Fruit fly (Drosophila melanogaster) whole organism, pupa: ENCODE measurements around the gene dlp.

Experiments
- CG10348 ChIP-seq: fragments of 200-800 bp; sonication (Bioruptor generic); IDR thresholded peaks from 2 replicates; pipeline ENCODE4 v1.3.6; 2022; ENCODE audit warnings: missing biosample characterization, missing genetic modification characterization
- CG12605 ChIP-seq: fragments of 200-800 bp; sonication (Bioruptor generic); IDR thresholded peaks from 2 replicates; pipeline ENCODE4 v1.3.6; 2022; ENCODE audit warnings: missing biosample characterization, missing genetic modification characterization
- CG13204 ChIP-seq: fragments of 200-800 bp; sonication (Bioruptor generic); optimal IDR thresholded peaks from 2 replicates; lab custom pipeline; 2018; ENCODE audit warnings: missing biosample characterization, mild to moderate bottlenecking, missing genetic modification characterization, moderate library complexity
- CG14655 ChIP-seq: fragments of 200-800 bp; sonication (Bioruptor generic); optimal IDR thresholded peaks from 3 replicates; lab custom pipeline; 2017; ENCODE audit warnings: mild to moderate bottlenecking, missing biosample characterization, missing genetic modification reagents, missing genetic modification characterization
- CG15710 ChIP-seq: fragments of 200-800 bp; sonication (Bioruptor generic); optimal IDR thresholded peaks from 2 replicates; lab custom pipeline; 2018; ENCODE audit warnings: missing biosample characterization, mild to moderate bottlenecking, missing genetic modification characterization, moderate library complexity
- CG17806 ChIP-seq: fragments of 200-800 bp; sonication (Bioruptor generic); optimal IDR thresholded peaks from 2 replicates; lab custom pipeline; 2018; ENCODE audit warnings: missing biosample characterization, mild to moderate bottlenecking, missing genetic modification characterization, moderate library complexity
- CG32121 ChIP-seq: fragments of 200-800 bp; sonication (Bioruptor generic); IDR thresholded peaks from 2 replicates; pipeline ENCODE4 v1.3.6; 2022; ENCODE audit warnings: missing biosample characterization, missing genetic modification characterization
- CG34367 ChIP-seq: fragments of 200-800 bp; sonication (Bioruptor generic); optimal IDR thresholded peaks from 2 replicates; lab custom pipeline; 2018; ENCODE audit warnings: missing biosample characterization, mild to moderate bottlenecking, missing genetic modification characterization
- CG4496 ChIP-seq: fragments of 200-800 bp; sonication (Bioruptor generic); IDR thresholded peaks from 3 replicates; pipeline ENCODE4 v1.3.6; 2022; ENCODE audit warnings: missing biosample characterization, missing genetic modification characterization
- CG8159 ChIP-seq: fragments of 200-800 bp; sonication (Bioruptor generic); optimal IDR thresholded peaks from 3 replicates; lab custom pipeline; 2018; ENCODE audit warnings: missing biosample characterization, mild to moderate bottlenecking, missing genetic modification characterization, moderate library complexity
- CG8301 ChIP-seq: fragments of 200-800 bp; sonication (Bioruptor generic); optimal IDR thresholded peaks from 2 replicates; lab custom pipeline; 2018; ENCODE audit warnings: missing biosample characterization, mild to moderate bottlenecking, missing genetic modification characterization
- CG9948 ChIP-seq: fragments of 200-800 bp; sonication (Bioruptor generic); optimal IDR thresholded peaks from 2 replicates; lab custom pipeline; 2018; ENCODE audit warnings: missing biosample characterization, mild to moderate bottlenecking, missing genetic modification characterization, moderate library complexity
- D1 ChIP-seq: fragments of 200-800 bp; sonication (Bioruptor generic); optimal IDR thresholded peaks from 2 replicates; lab custom pipeline; 2018; ENCODE audit warnings: missing biosample characterization, mild to moderate bottlenecking, missing genetic modification characterization, moderate library complexity
- EcR ChIP-seq: fragments of 200-800 bp; sonication (Bioruptor generic); optimal IDR thresholded peaks from 3 replicates; lab custom pipeline; 2019; ENCODE audit warnings: missing biosample characterization, missing genetic modification characterization, mild to moderate bottlenecking, moderate library complexity, missing genetic modification reagents
- Ets98B ChIP-seq: fragments of 200-800 bp; sonication (Bioruptor generic); IDR thresholded peaks from 2 replicates; pipeline ENCODE4 v1.3.6; 2022; ENCODE audit warnings: missing biosample characterization, missing genetic modification characterization
- Pif1A ChIP-seq: fragments of 200-800 bp; sonication (Bioruptor generic); optimal IDR thresholded peaks from 3 replicates; lab custom pipeline; 2016; ENCODE audit warnings: missing biosample characterization, missing genetic modification characterization
- Pif1B ChIP-seq: fragments of 200-800 bp; sonication (Bioruptor generic); optimal IDR thresholded peaks from 3 replicates; lab custom pipeline; 2016; ENCODE audit warnings: missing biosample characterization, missing genetic modification characterization
- Snoo ChIP-seq: fragments of 200-800 bp; sonication (Bioruptor generic); optimal IDR thresholded peaks from 3 replicates; lab custom pipeline; 2017; ENCODE audit warnings: missing biosample characterization, mild to moderate bottlenecking, missing genetic modification characterization, inconsistent platforms
- fd96Ca ChIP-seq: fragments of 200-800 bp; sonication (Bioruptor generic); IDR thresholded peaks from 3 replicates; pipeline ENCODE4 v1.3.6; 2022; ENCODE audit warnings: missing biosample characterization, missing genetic modification characterization
- gl ChIP-seq: fragments of 200-800 bp; sonication (Bioruptor generic); optimal IDR thresholded peaks from 2 replicates; lab custom pipeline; 2018; ENCODE audit warnings: missing biosample characterization, mild to moderate bottlenecking, missing genetic modification characterization
- rn ChIP-seq: fragments of 200-800 bp; sonication (Bioruptor generic); IDR thresholded peaks from 2 replicates; pipeline ENCODE4 v1.3.6; 2022; ENCODE audit warnings: missing biosample characterization, missing genetic modification characterization

The dlp gene

dm6 chr3L:14659954-14660907 lies 27.8 kb downstream of the dlp start:
- TF ChIP-seq CG9948 (no peak), CG34367 (no peak), EcR (peak; percentile 68), CG14655 (GFP tag; lab: Kevin White, UChicago) (peak; percentile 7)

- TF ChIP-seq CG8159 (tag; lab: Kevin White, UChicago) = peak; percentile 39
- peak; percentile 17 for TF ChIP-seq Snoo (tag; lab: Kevin White, UChicago)
- TF ChIP-seq CG12605 (GFP tag; lab: Robert Waterston, UW) = 0 out of 2 replicates have a peak, but pooled peaks have one; percentile 8
- TF ChIP-seq Ets98B = 0 out of 2 replicates have a peak, but pooled peaks have one; percentile 23
- TF ChIP-seq gl (tag; lab: Kevin White, UChicago) = no peak
- peak; percentile 25 for TF ChIP-seq Pif1A (GFP tag; lab: Kevin White, UChicago)
- no peak for TF ChIP-seq CG10348 (GFP tag; lab: Robert Waterston, UW)
- TF ChIP-seq CG15710 (tag; lab: Kevin White, UChicago) = peak; percentile 8
- no peak for TF ChIP-seq D1 (tag; lab: Kevin White, UChicago)
- no peak for TF ChIP-seq CG17806 (tag; lab: Kevin White, UChicago)
- TF ChIP-seq CG9948 = no peak
- 0 out of 2 replicates have a peak, but pooled peaks have one; percentile 26 for TF ChIP-seq CG32121 (GFP tag; lab: Robert Waterston, UW)
- TF ChIP-seq CG34367 = no peak
- 0 out of 3 replicates have a peak, but pooled peaks have one; percentile 33 for TF ChIP-seq fd96Ca (GFP tag; lab: Robert Waterston, UW)
- no peak for TF ChIP-seq CG4496 (GFP tag; lab: Robert Waterston, UW)
- TF ChIP-seq CG13204 = no peak
These were observed 29.3 kb downstream of the dlp start for dm6 chr3L:14661567-14662258.

- TF ChIP-seq CG8159 (tag; lab: Kevin White, UChicago) (no peak), gl (tag; lab: Kevin White, UChicago) (no peak), CG32121 (GFP tag; lab: Robert Waterston, UW) (no peak)
These were observed 31.3 kb downstream of the dlp start for dm6 chr3L:14663750-14664149.

dm6 chr3L:14664390-14664789 lies 32.0 kb downstream of the dlp start:
- TF ChIP-seq CG13204 (no peak), CG17806 (tag; lab: Kevin White, UChicago) (no peak), CG14655 (GFP tag; lab: Kevin White, UChicago) (no peak), Pif1B (no peak), CG10348 (GFP tag; lab: Robert Waterston, UW) (no peak), CG8301 (tag; lab: Kevin White, UChicago) (no peak), Pif1A (GFP tag; lab: Kevin White, UChicago) (no peak)

dm6 chr3L:14665802-14666351 lies 33.5 kb downstream of the dlp start:
- TF ChIP-seq CG8301 (tag; lab: Kevin White, UChicago) = peak; percentile 85
- TF ChIP-seq Pif1A (GFP tag; lab: Kevin White, UChicago) = peak; percentile 94
- TF ChIP-seq CG15710 (tag; lab: Kevin White, UChicago) = peak; percentile 89
- TF ChIP-seq EcR = peak; percentile 30
- TF ChIP-seq CG8159 (tag; lab: Kevin White, UChicago) = peak; percentile 88
- peak; percentile 92 for TF ChIP-seq CG4496 (GFP tag; lab: Robert Waterston, UW)
- peak; percentile 89 for TF ChIP-seq Pif1B
- peak; percentile 73 for TF ChIP-seq Snoo (tag; lab: Kevin White, UChicago)
- no peak for TF ChIP-seq CG10348 (GFP tag; lab: Robert Waterston, UW)
- TF ChIP-seq CG34367 = peak; percentile 87
- TF ChIP-seq Ets98B = peak; percentile 84
- TF ChIP-seq rn (GFP tag; lab: Robert Waterston, UW) = peak; percentile 72
- TF ChIP-seq CG32121 (GFP tag; lab: Robert Waterston, UW) = peak; percentile 66; the same call in 1 of the 2 replicates
- peak; percentile 88 for TF ChIP-seq CG14655 (GFP tag; lab: Kevin White, UChicago)
- peak; percentile 64 for TF ChIP-seq gl (tag; lab: Kevin White, UChicago)
- peak; percentile 91 for TF ChIP-seq CG17806 (tag; lab: Kevin White, UChicago)
- peak; percentile 79 for TF ChIP-seq CG12605 (GFP tag; lab: Robert Waterston, UW)
- TF ChIP-seq D1 (tag; lab: Kevin White, UChicago) = peak; percentile 55
- peak; percentile 81 for TF ChIP-seq CG13204
- TF ChIP-seq CG9948 = peak; percentile 79
- peak; percentile 90 for TF ChIP-seq fd96Ca (GFP tag; lab: Robert Waterston, UW)
